Worm (Caenorhabditis elegans) whole organism, midembryonic: ENCODE data around the gene fbxa-7.
A peak's percentile ranks its signal among the peaks of the same experiment; 100 is the strongest.

ENCODE experiments used
- T22C8.4 ChIP-seq: fragments of 200-800 bp; sonication (Bioruptor generic); IDR thresholded peaks from 2 replicates; pipeline ENCODE4 v1.3.6; 2022; ENCODE audit warnings: missing genetic modification characterization, missing compliant biosample characterization
- cog-1 ChIP-seq: sonication (generic microtip); optimal IDR thresholded peaks from 2 replicates; lab custom pipeline; 2016; ENCODE audit warnings: missing genetic modification characterization, missing compliant biosample characterization
- flt-1 ChIP-seq: fragments of 200-800 bp; sonication (Bioruptor generic); IDR thresholded peaks from 2 replicates; pipeline ENCODE4 v1.3.6; 2022; ENCODE audit warnings: missing genetic modification characterization, missing compliant biosample characterization
- klf-2 ChIP-seq: fragments of 200-800 bp; sonication (Bioruptor generic); conservative IDR thresholded peaks from 2 replicates; pipeline ENCODE4 v1.3.6; 2022; ENCODE audit warnings: missing genetic modification reagents, missing genetic modification characterization, missing compliant biosample characterization
- med-1 ChIP-seq: sonication (generic microtip); optimal IDR thresholded peaks from 2 replicates; lab custom pipeline; 2017; ENCODE audit warnings: missing genetic modification characterization, mild to moderate bottlenecking, missing compliant biosample characterization, antibody characterized with exemption, missing genetic modification reagents; ENCODE audit not compliant: insufficient read depth
- ref-1 ChIP-seq: fragments of 200-800 bp; sonication (Bioruptor generic); conservative IDR thresholded peaks from 2 replicates; pipeline ENCODE4 v1.3.6; 2022; ENCODE audit warnings: missing genetic modification reagents, missing genetic modification characterization, missing compliant biosample characterization
- tab-1 ChIP-seq: fragments of 200-800 bp; sonication (Bioruptor generic); IDR thresholded peaks from 2 replicates; pipeline ENCODE4 v1.3.6; 2022; ENCODE audit warnings: missing genetic modification characterization, missing compliant biosample characterization
- ztf-23 ChIP-seq: fragments of 200-800 bp; sonication (Bioruptor generic); IDR thresholded peaks from 2 replicates; pipeline ENCODE4 v1.3.6; 2022; ENCODE audit warnings: missing genetic modification reagents, missing genetic modification characterization, missing compliant biosample characterization
- ztf-29 ChIP-seq: fragments of 200-800 bp; sonication (Bioruptor generic); IDR thresholded peaks from 2 replicates; pipeline ENCODE4 v1.3.6; 2022; ENCODE audit warnings: missing genetic modification reagents, missing genetic modification characterization, missing compliant biosample characterization

The fbxa-7 gene

DNA sequence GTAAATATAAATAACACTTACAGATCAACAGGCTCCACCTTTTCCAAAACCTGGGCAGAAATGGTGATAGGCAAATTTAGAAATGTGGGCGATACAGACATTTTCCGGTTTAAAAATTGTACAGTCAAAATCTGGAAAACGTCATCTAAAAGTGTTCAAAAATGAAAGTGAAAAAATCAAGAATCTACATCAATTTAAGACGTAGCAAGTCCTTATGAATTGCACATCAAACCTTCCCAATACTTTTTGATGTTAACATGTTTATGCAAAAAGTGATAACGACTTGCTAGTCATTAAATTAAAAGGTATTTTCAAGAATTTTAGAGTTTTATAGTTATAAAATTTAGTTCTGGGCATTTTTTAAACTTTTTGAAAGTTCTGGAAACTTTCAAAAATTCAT is at the start of gene fbxa-7:
fbxa-7 (minus strand) TSS at position 101 of the 400 bp plus-strand sequence.
- no peak for TF ChIP-seq klf-2 (GFP tag; lab: Robert Waterston, UW)
- no peak for TF ChIP-seq ztf-23

DNA sequence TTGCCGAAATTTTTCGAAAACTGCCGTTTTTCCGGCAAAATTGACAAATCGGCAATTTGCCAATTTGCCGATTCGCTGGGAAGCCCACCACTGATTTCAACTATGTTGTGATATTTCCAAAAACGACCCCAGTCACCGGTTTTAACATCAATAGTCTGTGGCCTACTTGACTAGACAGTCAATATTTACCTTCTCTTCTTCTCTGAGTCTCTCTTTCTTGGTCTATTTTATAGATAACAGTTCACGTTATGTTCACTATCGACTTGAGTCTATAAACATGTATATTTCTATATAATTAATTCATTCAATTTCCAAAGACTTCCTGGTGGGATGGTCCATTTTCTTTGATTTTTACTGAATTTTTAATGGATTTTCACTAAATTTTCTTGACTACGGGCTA is 43.5 kb upstream of the fbxa-7 start:
- TF ChIP-seq ztf-23: no peak
- no peak for TF ChIP-seq klf-2 (GFP tag; lab: Robert Waterston, UW)
- TF ChIP-seq med-1: no peak
- no peak for TF ChIP-seq ref-1
- TF ChIP-seq ztf-29 (GFP tag; lab: Robert Waterston, UW): no peak
- no peak for TF ChIP-seq T22C8.4 (GFP tag; lab: Robert Waterston, UW)
- no peak for TF ChIP-seq flt-1 (GFP tag; lab: Robert Waterston, UW)
- TF ChIP-seq tab-1 (GFP tag; lab: Robert Waterston, UW): no peak
- no peak for TF ChIP-seq cog-1 (tag; lab: Kevin White, UChicago)

DNA sequence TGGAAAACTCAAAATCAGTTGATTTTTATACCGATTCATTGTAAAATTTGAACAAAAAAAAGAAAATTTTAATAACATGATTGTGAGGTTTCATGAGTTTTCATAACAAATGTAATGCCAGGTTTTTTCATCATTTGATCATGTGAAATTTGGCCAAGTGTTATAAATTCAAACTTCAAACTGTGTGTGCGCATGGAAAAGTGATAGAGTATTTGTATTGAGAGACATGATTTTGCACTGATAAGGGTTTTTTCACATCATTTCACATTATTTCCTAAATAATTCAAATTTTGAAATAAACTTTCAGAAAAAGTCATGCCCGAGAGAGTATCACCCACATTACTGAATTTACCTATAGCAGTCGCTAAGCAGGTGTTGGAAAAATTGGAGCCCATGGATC is 39.9 kb upstream of the fbxa-7 start, which contains the start of gene fbxa-219:
fbxa-219 (plus strand) TSS at position 277 of the 400 bp plus-strand sequence.
- TF ChIP-seq T22C8.4 (GFP tag; lab: Robert Waterston, UW) (no peak), ref-1 (no peak), cog-1 (tag; lab: Kevin White, UChicago) (no peak), tab-1 (GFP tag; lab: Robert Waterston, UW) (no peak), klf-2 (GFP tag; lab: Robert Waterston, UW) (no peak), flt-1 (GFP tag; lab: Robert Waterston, UW) (no peak), med-1 (no peak), ztf-23 (no peak), ztf-29 (GFP tag; lab: Robert Waterston, UW) (no peak)

ce11 chrIII:2288261-2288660 is 37.0 kb upstream of the fbxa-7 start:
- TF ChIP-seq cog-1 (tag; lab: Kevin White, UChicago): no peak
- TF ChIP-seq ztf-29 (GFP tag; lab: Robert Waterston, UW): no peak
- TF ChIP-seq ztf-23: no peak
- TF ChIP-seq tab-1 (GFP tag; lab: Robert Waterston, UW): no peak
- no peak for TF ChIP-seq T22C8.4 (GFP tag; lab: Robert Waterston, UW)
- TF ChIP-seq med-1: no peak
- TF ChIP-seq ref-1: no peak
- no peak for TF ChIP-seq flt-1 (GFP tag; lab: Robert Waterston, UW)
- TF ChIP-seq klf-2 (GFP tag; lab: Robert Waterston, UW): no peak

ce11 chrIII:2283341-2283847 is 32.1 kb upstream of the fbxa-7 start:
- TF ChIP-seq T22C8.4 (GFP tag; lab: Robert Waterston, UW) (peak; percentile 97), ref-1 (no peak)

- TF ChIP-seq tab-1 (GFP tag; lab: Robert Waterston, UW): no peak
- peak; percentile 98 for TF ChIP-seq T22C8.4 (GFP tag; lab: Robert Waterston, UW)
These were observed 31.0 kb upstream of the fbxa-7 start, which contains the start of gene Y54F10BM.3 for ce11 chrIII:2281975-2282957. Gene Y54F10BM.3 (plus strand): TSS chrIII:2282025.

DNA sequence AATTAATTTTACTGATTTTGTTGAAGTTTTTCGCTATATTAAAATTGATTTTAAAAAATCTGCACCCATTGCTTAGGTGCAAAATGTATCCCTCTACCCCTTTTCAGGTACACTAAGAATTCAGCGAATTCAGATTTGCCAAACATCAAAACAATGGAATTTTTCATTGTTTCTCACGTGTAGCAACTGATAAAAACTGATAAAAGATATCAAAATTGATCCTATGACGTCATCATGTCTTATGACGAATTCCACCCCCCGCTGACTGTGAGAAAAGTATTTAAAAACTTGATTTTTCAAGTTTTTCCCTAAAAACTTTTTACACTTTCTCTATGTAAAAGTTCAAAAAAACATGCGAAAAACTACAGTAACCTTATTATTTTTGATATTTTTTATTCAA is 29.3 kb upstream of the fbxa-7 start, which contains the start of gene Y54F10BM.22:
Y54F10BM.22 (plus strand) TSS at position 331 of the 400 bp plus-strand sequence.
- no peak for TF ChIP-seq med-1

- TF ChIP-seq tab-1 (GFP tag; lab: Robert Waterston, UW) (no peak), ref-1 (no peak), klf-2 (GFP tag; lab: Robert Waterston, UW) (no peak), ztf-29 (GFP tag; lab: Robert Waterston, UW) (no peak), flt-1 (GFP tag; lab: Robert Waterston, UW) (no peak), ztf-23 (no peak), cog-1 (tag; lab: Kevin White, UChicago) (no peak), T22C8.4 (GFP tag; lab: Robert Waterston, UW) (no peak), med-1 (no peak)
These were observed 28.2 kb upstream of the fbxa-7 start, which contains the start of gene Y54F10BM.23 for ce11 chrIII:2279457-2279856. Gene Y54F10BM.23 (minus strand): TSS chrIII:2279557.

ce11 chrIII:2276842-2277241 is 25.6 kb upstream of the fbxa-7 start, which contains the start of gene Y54F10BM.21:
Gene Y54F10BM.21 (plus strand): TSS chrIII:2277142.
- TF ChIP-seq ztf-23 (no peak), flt-1 (GFP tag; lab: Robert Waterston, UW) (no peak), cog-1 (tag; lab: Kevin White, UChicago) (no peak), tab-1 (GFP tag; lab: Robert Waterston, UW) (no peak), T22C8.4 (GFP tag; lab: Robert Waterston, UW) (no peak), ref-1 (no peak), ztf-29 (GFP tag; lab: Robert Waterston, UW) (no peak), med-1 (no peak), klf-2 (GFP tag; lab: Robert Waterston, UW) (no peak)

- no peak for TF ChIP-seq flt-1 (GFP tag; lab: Robert Waterston, UW)
- no peak for TF ChIP-seq ref-1
- TF ChIP-seq ztf-23: no peak
- TF ChIP-seq tab-1 (GFP tag; lab: Robert Waterston, UW): no peak
- TF ChIP-seq klf-2 (GFP tag; lab: Robert Waterston, UW): no peak
- TF ChIP-seq cog-1 (tag; lab: Kevin White, UChicago): no peak
- TF ChIP-seq ztf-29 (GFP tag; lab: Robert Waterston, UW): no peak
- no peak for TF ChIP-seq T22C8.4 (GFP tag; lab: Robert Waterston, UW)
- no peak for TF ChIP-seq med-1
These were observed 21.5 kb upstream of the fbxa-7 start, which contains the start of gene fbxa-39 for ce11 chrIII:2272732-2273131. Gene fbxa-39 (plus strand): TSS chrIII:2273032.
